Worm (Caenorhabditis elegans): ENCODE data around the gene str-39.

The str-39 gene

ce11 chrV:2883097-2883496 lies 3.4 kb upstream of the str-39 start:
- no peak for TF ChIP-seq pha-4 (tag; optimal IDR thresholded peaks at IDR 0.05)
- TF ChIP-seq elt-4 (tag; optimal IDR thresholded peaks at IDR 0.05) = no peak
- TF ChIP-seq K02D7.2 (tag; optimal IDR thresholded peaks at IDR 0.05) = no peak
- TF ChIP-seq Y22D7AL.16 (tag; optimal IDR thresholded peaks at IDR 0.05) = no peak
- TF ChIP-seq pqm-1 (tag; optimal IDR thresholded peaks at IDR 0.05) = no peak
- no peak for TF ChIP-seq ceh-9 (tag; optimal IDR thresholded peaks at IDR 0.05)
- no peak for TF ChIP-seq ceh-18 (tag; optimal IDR thresholded peaks at IDR 0.05)
- TF ChIP-seq lim-6 (tag; optimal IDR thresholded peaks at IDR 0.05) = no peak
- no peak for TF ChIP-seq unc-55 (GFP tag; optimal IDR thresholded peaks at IDR 0.05)
- no peak for TF ChIP-seq K09A11.1 (tag; optimal IDR thresholded peaks at IDR 0.05; ENCODE audit: insufficient read depth)
- no peak for TF ChIP-seq nhr-11 (tag; optimal IDR thresholded peaks at IDR 0.05)
- TF ChIP-seq hlh-13 (GFP tag; optimal IDR thresholded peaks at IDR 0.05) = no peak
- no peak for TF ChIP-seq hlh-30 (tag; optimal IDR thresholded peaks at IDR 0.05; ENCODE audit: insufficient read depth)
- TF ChIP-seq pros-1 (tag; optimal IDR thresholded peaks at IDR 0.05) = no peak
- TF ChIP-seq unc-42 (tag; optimal IDR thresholded peaks at IDR 0.05) = no peak
- TF ChIP-seq lin-11 (tag; optimal IDR thresholded peaks at IDR 0.05) = no peak
- no peak for TF ChIP-seq ceh-2 (tag; optimal IDR thresholded peaks at IDR 0.05)
- TF ChIP-seq fkh-10 (GFP tag; optimal IDR thresholded peaks at IDR 0.05) = no peak
- no peak for TF ChIP-seq ceh-30 (tag; optimal IDR thresholded peaks at IDR 0.05)
- TF ChIP-seq madf-2 (tag; optimal IDR thresholded peaks at IDR 0.05) = no peak

- TF ChIP-seq ceh-48 (tag; optimal IDR thresholded peaks at IDR 0.05) (no peak), gmeb-2 (tag; optimal IDR thresholded peaks at IDR 0.05) (no peak), pros-1 (tag; optimal IDR thresholded peaks at IDR 0.05) (no peak), unc-86 (tag; optimal IDR thresholded peaks at IDR 0.05) (no peak), C38D4.7 (GFP tag; optimal IDR thresholded peaks at IDR 0.05) (no peak), ceh-31 (tag; optimal IDR thresholded peaks at IDR 0.05) (no peak), F13H6.1 (tag; optimal IDR thresholded peaks at IDR 0.05) (no peak), madf-2 (tag; optimal IDR thresholded peaks at IDR 0.05) (no peak), nfya-1 (tag; optimal IDR thresholded peaks at IDR 0.05) (no peak), T23F11.4 (GFP tag; optimal IDR thresholded peaks at IDR 0.05) (no peak)
These were observed 1.9 kb upstream of the str-39 start for ce11 chrV:2881565-2881964.

DNA sequence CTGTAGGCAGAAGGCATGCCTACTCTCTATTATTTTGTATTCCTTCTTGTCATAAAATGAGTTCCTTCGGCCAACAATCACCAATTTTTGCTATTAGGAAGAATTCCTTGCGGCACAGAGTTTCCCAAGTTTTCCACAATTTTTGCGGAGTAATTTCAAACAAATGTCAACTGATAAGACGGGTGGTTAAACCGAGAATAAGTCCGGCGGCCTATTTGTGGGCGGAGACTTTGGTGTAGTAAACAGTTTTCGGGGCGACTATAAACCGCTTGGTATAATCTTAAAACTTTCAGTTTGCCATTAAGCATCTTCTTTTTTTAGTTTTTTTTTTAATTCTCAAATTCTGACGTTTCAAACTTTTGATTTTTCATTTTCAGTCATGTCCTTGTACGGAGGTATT lies 1.3 kb upstream of the str-39 start, which contains the start of gene ifc-1:
Gene ifc-1 (plus strand): TSS at position 378 of the 400 bp plus-strand sequence.
- TF ChIP-seq zip-5 (tag; optimal IDR thresholded peaks at IDR 0.05) (no peak), che-1 (tag; optimal IDR thresholded peaks at IDR 0.05) (no peak), pax-1 (tag; optimal IDR thresholded peaks at IDR 0.05) (no peak), ceh-22 (tag; optimal IDR thresholded peaks at IDR 0.05) (no peak), tbx-7 (tag; optimal IDR thresholded peaks at IDR 0.05) (no peak), ama-1 (optimal IDR thresholded peaks at IDR 0.05) (no peak), fkh-10 (GFP tag; optimal IDR thresholded peaks at IDR 0.05) (no peak), ceh-14 (tag; optimal IDR thresholded peaks at IDR 0.05) (no peak), pag-3 (tag; optimal IDR thresholded peaks at IDR 0.05; ENCODE audit: borderline replicate concordance) (no peak), odd-2 (tag; optimal IDR thresholded peaks at IDR 0.05) (no peak), hlh-30 (tag; optimal IDR thresholded peaks at IDR 0.05; ENCODE audit: insufficient read depth) (no peak), pat-9 (tag; optimal IDR thresholded peaks at IDR 0.05) (no peak), sdc-2 (tag; optimal IDR thresholded peaks at IDR 0.05) (no peak), tbx-2 (tag; optimal IDR thresholded peaks at IDR 0.05) (no peak), nhr-11 (tag; optimal IDR thresholded peaks at IDR 0.05) (no peak), ceh-19 (GFP tag; optimal IDR thresholded peaks at IDR 0.05) (no peak), F13H6.1 (tag; optimal IDR thresholded peaks at IDR 0.05) (no peak), unc-55 (GFP tag; optimal IDR thresholded peaks at IDR 0.05) (no peak)
